Worm (Caenorhabditis elegans) whole organism, midembryonic: ENCODE results near the gene C01G10.4.

Experiments used
- T22C8.4 ChIP-seq: fragments of 200-800 bp; sonication (Bioruptor generic); IDR thresholded peaks from 2 replicates; pipeline ENCODE4 v1.3.6; 2022; ENCODE audit warnings: missing genetic modification characterization, missing compliant biosample characterization
- ref-1 ChIP-seq: fragments of 200-800 bp; sonication (Bioruptor generic); conservative IDR thresholded peaks from 2 replicates; pipeline ENCODE4 v1.3.6; 2022; ENCODE audit warnings: missing genetic modification reagents, missing genetic modification characterization, missing compliant biosample characterization
- ztf-23 ChIP-seq: fragments of 200-800 bp; sonication (Bioruptor generic); IDR thresholded peaks from 2 replicates; pipeline ENCODE4 v1.3.6; 2022; ENCODE audit warnings: missing genetic modification reagents, missing genetic modification characterization, missing compliant biosample characterization
- ztf-29 ChIP-seq: fragments of 200-800 bp; sonication (Bioruptor generic); IDR thresholded peaks from 2 replicates; pipeline ENCODE4 v1.3.6; 2022; ENCODE audit warnings: missing genetic modification reagents, missing genetic modification characterization, missing compliant biosample characterization

- TF ChIP-seq ref-1 (GFP tag; lab: Robert Waterston, UW) (no peak), ztf-23 (GFP tag; lab: Robert Waterston, UW) (no peak), T22C8.4 (GFP tag; lab: Robert Waterston, UW) (no peak), ztf-29 (no peak)
These were observed 30.0 kb upstream of the C01G10.4 start, which contains the start of the genes mcm-3 and C25D7.15 for ce11 chrV:15059534-15059933.
